Worm (Caenorhabditis elegans) whole organism, early embryonic: ENCODE data around the gene srz-102.

Source experiments
- ama-1 ChIP-seq: fragments of 150-350 bp; optimal IDR thresholded peaks from 2 replicates; lab custom pipeline; 2014
- ceh-36 ChIP-seq: sonication (generic microtip); optimal IDR thresholded peaks from 2 replicates; lab custom pipeline; 2016; ENCODE audit warnings: missing genetic modification characterization, inconsistent platforms, missing compliant biosample characterization
- hmbx-1 ChIP-seq: sonication (generic microtip); optimal IDR thresholded peaks from 2 replicates; lab custom pipeline; 2016; ENCODE audit warnings: mild to moderate bottlenecking, missing genetic modification characterization, missing compliant biosample characterization

ce11 chrV:16646372-16646771 is 41.0 kb upstream of the srz-102 start, which contains the start of gene W06G6.9:
- no peak for TF ChIP-seq ama-1 (lab: Kevin White, UChicago)
- no peak for TF ChIP-seq hmbx-1 (tag; lab: Kevin White, UChicago)
- no peak for TF ChIP-seq ceh-36 (tag; lab: Kevin White, UChicago)
